Worm (Caenorhabditis elegans) whole organism, young adult: Measurements from ENCODE around the gene R04B5.5.
A peak's percentile ranks its signal among the peaks of the same experiment; 100 is the strongest.

Source experiments
- B0019.2 ChIP-seq: fragments of 200-800 bp; sonication (Bioruptor generic); conservative IDR thresholded peaks from 2 replicates; pipeline ENCODE4 v1.3.6; 2022; ENCODE audit warnings: missing genetic modification reagents, missing genetic modification characterization, missing compliant biosample characterization
- B0336.3 ChIP-seq: fragments of 200-800 bp; sonication (Bioruptor generic); IDR thresholded peaks from 2 replicates; pipeline ENCODE4 v1.3.6; 2022; ENCODE audit warnings: missing genetic modification characterization, missing compliant biosample characterization
- F22D6.2 ChIP-seq: sonication (generic microtip); optimal IDR thresholded peaks from 2 replicates; lab custom pipeline; 2016; ENCODE audit warnings: mild to moderate bottlenecking, missing genetic modification characterization, missing compliant biosample characterization
- F33H1.4 ChIP-seq: fragments of 200-800 bp; sonication (Bioruptor generic); IDR thresholded peaks from 2 replicates; pipeline ENCODE4 v1.3.6; 2022; ENCODE audit warnings: missing genetic modification reagents, missing genetic modification characterization, missing compliant biosample characterization
- F57C9.4 ChIP-seq: sonication (generic microtip); optimal IDR thresholded peaks from 2 replicates; lab custom pipeline; 2017; ENCODE audit warnings: mild to moderate bottlenecking, missing genetic modification characterization, missing compliant biosample characterization
- K11D2.4 ChIP-seq: fragments of 200-800 bp; sonication (Bioruptor generic); IDR thresholded peaks from 2 replicates; pipeline ENCODE4 v1.3.6; 2022; ENCODE audit warnings: missing genetic modification reagents, missing genetic modification characterization, missing compliant biosample characterization
- Y53F4B.3 ChIP-seq: fragments of 200-800 bp; sonication (Bioruptor generic); IDR thresholded peaks from 2 replicates; pipeline ENCODE4 v1.3.6; 2022; ENCODE audit warnings: missing genetic modification reagents, missing genetic modification characterization, missing compliant biosample characterization
- Y95B8A.8 ChIP-seq: fragments of 200-800 bp; sonication (Bioruptor generic); IDR thresholded peaks from 2 replicates; pipeline ENCODE4 v1.3.6; 2022; ENCODE audit warnings: missing genetic modification reagents, missing genetic modification characterization, missing compliant biosample characterization
- ama-1 ChIP-seq, 3 experiments: fragments of 150-350 bp in 1 of 3; sonication (generic microtip) in 2 of 3; optimal IDR thresholded peaks; 2 replicates each; lab custom pipeline; 2014 to 2018; ENCODE audit warnings: missing biosample characterization in 2 of 3, missing genetic modification characterization in 2 of 3, missing genetic modification reagents in 2 of 3
- atf-7 ChIP-seq: sonication (generic microtip); optimal IDR thresholded peaks from 2 replicates; lab custom pipeline; 2017; ENCODE audit warnings: mild to moderate bottlenecking, missing genetic modification characterization, missing compliant biosample characterization
- athp-1 ChIP-seq: sonication (generic microtip); optimal IDR thresholded peaks from 2 replicates; lab custom pipeline; 2017; ENCODE audit warnings: mild to moderate bottlenecking, missing genetic modification characterization, missing compliant biosample characterization
- attf-3 ChIP-seq: fragments of 200-800 bp; sonication (Bioruptor generic); conservative IDR thresholded peaks from 2 replicates; pipeline ENCODE4 v1.3.6; 2022; ENCODE audit warnings: missing genetic modification reagents, missing genetic modification characterization, missing compliant biosample characterization
- ceh-100 ChIP-seq: fragments of 200-800 bp; sonication (Bioruptor generic); IDR thresholded peaks from 2 replicates; pipeline ENCODE4 v1.3.6; 2022; ENCODE audit warnings: missing genetic modification reagents, missing genetic modification characterization, missing compliant biosample characterization
- ceh-40 ChIP-seq: fragments of 200-800 bp; sonication (Bioruptor generic); IDR thresholded peaks from 2 replicates; pipeline ENCODE4 v1.3.6; 2022; ENCODE audit warnings: missing genetic modification characterization, missing compliant biosample characterization
- chd-7 ChIP-seq: sonication (generic microtip); optimal IDR thresholded peaks from 2 replicates; lab custom pipeline; 2016; ENCODE audit warnings: mild to moderate bottlenecking, missing genetic modification characterization, moderate library complexity, missing compliant biosample characterization
- egl-44 ChIP-seq: fragments of 200-800 bp; sonication (Bioruptor generic); IDR thresholded peaks from 2 replicates; pipeline ENCODE4 v1.3.6; 2022; ENCODE audit warnings: missing genetic modification reagents, missing genetic modification characterization, missing compliant biosample characterization
- ekl-4 ChIP-seq: fragments of 200-800 bp; sonication (Bioruptor generic); IDR thresholded peaks from 2 replicates; pipeline ENCODE4 v1.3.6; 2022; ENCODE audit warnings: missing genetic modification reagents, missing genetic modification characterization, missing compliant biosample characterization
- ets-4 ChIP-seq: fragments of 200-800 bp; sonication (Bioruptor generic); optimal IDR thresholded peaks from 2 replicates; lab custom pipeline; 2018; ENCODE audit warnings: mild to moderate bottlenecking, missing genetic modification characterization, missing compliant biosample characterization
- fkh-3 ChIP-seq: sonication (generic microtip); optimal IDR thresholded peaks from 2 replicates; lab custom pipeline; 2016; ENCODE audit warnings: mild to moderate bottlenecking, missing genetic modification characterization, missing compliant biosample characterization
- hlh-12 ChIP-seq: sonication (generic microtip); optimal IDR thresholded peaks from 2 replicates; lab custom pipeline; 2016; ENCODE audit warnings: missing genetic modification characterization, missing compliant biosample characterization
- hlh-26 ChIP-seq: fragments of 200-800 bp; sonication (Bioruptor generic); conservative IDR thresholded peaks from 2 replicates; pipeline ENCODE4 v1.3.6; 2022; ENCODE audit warnings: missing genetic modification reagents, missing genetic modification characterization, missing compliant biosample characterization
- lin-35 ChIP-seq, 3 experiments: fragments of 150-350 bp in 2 of 3; sonication (generic microtip) in 1 of 3; optimal IDR thresholded peaks; 2 replicates each; lab custom pipeline; 2014 to 2018; ENCODE audit warnings: missing biosample characterization in 3 of 3, missing genetic modification characterization in 3 of 3, missing genetic modification reagents in 3 of 3
- lsl-1 ChIP-seq: fragments of 200-800 bp; sonication (Bioruptor generic); optimal IDR thresholded peaks from 2 replicates; lab custom pipeline; 2018; ENCODE audit warnings: mild to moderate bottlenecking, missing genetic modification characterization, moderate library complexity, missing compliant biosample characterization
- madf-3 ChIP-seq: fragments of 200-800 bp; sonication (Bioruptor generic); IDR thresholded peaks from 2 replicates; pipeline ENCODE4 v1.3.6; 2022; ENCODE audit warnings: missing genetic modification reagents, missing genetic modification characterization, missing compliant biosample characterization
- mel-28 ChIP-seq: sonication (generic microtip); optimal IDR thresholded peaks from 2 replicates; lab custom pipeline; 2016; ENCODE audit warnings: borderline replicate concordance, mild to moderate bottlenecking, missing genetic modification characterization, missing compliant biosample characterization
- mes-4 ChIP-seq: sonication (generic microtip); optimal IDR thresholded peaks from 2 replicates; lab custom pipeline; 2016; ENCODE audit warnings: missing genotype, missing genetic modification characterization, missing compliant biosample characterization
- nfya-2 ChIP-seq: fragments of 200-800 bp; sonication (Bioruptor generic); IDR thresholded peaks from 2 replicates; pipeline ENCODE4 v1.3.6; 2022; ENCODE audit warnings: missing genetic modification reagents, missing genetic modification characterization, missing compliant biosample characterization
- nhr-80 ChIP-seq: sonication (generic microtip); optimal IDR thresholded peaks from 2 replicates; lab custom pipeline; 2016; ENCODE audit warnings: missing genetic modification characterization, missing compliant biosample characterization
- repo-1 ChIP-seq: sonication (generic microtip); optimal IDR thresholded peaks from 2 replicates; lab custom pipeline; 2017; ENCODE audit warnings: mild to moderate bottlenecking, missing genetic modification characterization, missing compliant biosample characterization
- sdz-38 ChIP-seq: sonication (generic microtip); optimal IDR thresholded peaks from 2 replicates; lab custom pipeline; 2016; ENCODE audit warnings: missing genotype, missing genetic modification characterization, missing compliant biosample characterization
- sea-2 ChIP-seq: fragments of 200-800 bp; sonication (Bioruptor generic); IDR thresholded peaks from 2 replicates; pipeline ENCODE4 v1.3.6; 2022; ENCODE audit warnings: missing genetic modification characterization, missing compliant biosample characterization
- snpc-1.1 ChIP-seq: sonication (generic microtip); optimal IDR thresholded peaks from 2 replicates; lab custom pipeline; 2017; ENCODE audit warnings: missing genetic modification characterization, mild to moderate bottlenecking, missing compliant biosample characterization, antibody characterized with exemption, moderate library complexity, missing genotype, missing genetic modification reagents; ENCODE audit not compliant: insufficient read depth
- snpc-4 ChIP-seq, 5 experiments: fragments of 150-350 bp in 1 of 5; sonication (generic microtip) in 4 of 5; optimal IDR thresholded peaks; 2 replicates each; lab custom pipeline; 2014 to 2018; ENCODE audit warnings: missing genetic modification characterization in 5 of 5, missing biosample characterization in 3 of 5, antibody characterized with exemption in 2 of 5, mild to moderate bottlenecking in 2 of 5, missing compliant biosample characterization in 2 of 5, missing genotype in 2 of 5, moderate library complexity in 2 of 5, missing genetic modification reagents in 1 of 5
- somi-1 ChIP-seq: fragments of 200-800 bp; sonication (Bioruptor generic); optimal IDR thresholded peaks from 2 replicates; lab custom pipeline; 2018; ENCODE audit warnings: mild to moderate bottlenecking, missing genetic modification characterization, missing compliant biosample characterization
- tlf-1 ChIP-seq: fragments of 200-800 bp; sonication (Bioruptor generic); optimal IDR thresholded peaks from 2 replicates; lab custom pipeline; 2018; ENCODE audit warnings: mild to moderate bottlenecking, missing genetic modification characterization, missing compliant biosample characterization
- zim-3 ChIP-seq: sonication (generic microtip); optimal IDR thresholded peaks from 2 replicates; lab custom pipeline; 2017; ENCODE audit warnings: mild to moderate bottlenecking, missing genetic modification characterization, moderate library complexity, missing compliant biosample characterization
- ztf-25 ChIP-seq: fragments of 200-800 bp; sonication (Bioruptor generic); IDR thresholded peaks from 2 replicates; pipeline ENCODE4 v1.3.6; 2022; ENCODE audit warnings: missing genetic modification reagents, missing genetic modification characterization, missing compliant biosample characterization
- ztf-26 ChIP-seq: sonication (generic microtip); optimal IDR thresholded peaks from 2 replicates; lab custom pipeline; 2017; ENCODE audit warnings: missing genetic modification characterization, missing compliant biosample characterization
- ztf-28 ChIP-seq: fragments of 200-800 bp; sonication (Bioruptor generic); IDR thresholded peaks from 2 replicates; pipeline ENCODE4 v1.3.6; 2022; ENCODE audit warnings: missing genetic modification reagents, missing genetic modification characterization, missing compliant biosample characterization
- ztf-6 ChIP-seq: fragments of 200-800 bp; sonication (Bioruptor generic); IDR thresholded peaks from 2 replicates; pipeline ENCODE4 v1.3.6; 2022; ENCODE audit warnings: missing genetic modification reagents, missing genetic modification characterization, missing compliant biosample characterization

The R04B5.5 gene

DNA sequence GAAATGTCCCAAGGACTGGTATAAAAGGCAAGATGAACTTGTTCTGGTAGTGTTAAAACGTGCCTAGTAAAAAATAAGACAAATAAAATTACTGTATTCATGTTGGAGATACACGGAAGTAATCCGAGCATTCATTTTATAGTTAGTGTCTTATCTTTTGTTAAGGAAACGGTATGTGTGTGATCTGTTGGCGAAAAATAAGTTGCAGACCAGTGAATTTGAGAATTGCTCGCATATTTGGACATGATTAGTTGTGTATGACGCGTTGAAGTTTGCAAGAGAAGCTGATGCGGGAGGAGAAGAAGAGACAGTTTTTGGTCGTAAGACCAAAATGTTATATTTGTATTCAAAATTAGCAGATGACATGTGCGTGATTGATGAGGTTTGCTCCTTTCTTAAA, 14.6 kb downstream of the R04B5.5 start, which contains the start of gene C08B6.14:
Gene C08B6.14 (minus strand): TSS at position 101 of the 400 bp plus-strand sequence.
- no peak for TF ChIP-seq chd-7 (tag; lab: Kevin White, UChicago)
- no peak for TF ChIP-seq attf-3
- no peak for TF ChIP-seq ceh-100 (GFP tag; lab: Robert Waterston, UW)
- TF ChIP-seq F57C9.4 (tag; lab: Kevin White, UChicago): no peak
- no peak for TF ChIP-seq B0336.3 (GFP tag; lab: Robert Waterston, UW)
- no peak for TF ChIP-seq B0019.2
- TF ChIP-seq F33H1.4: no peak
- no peak for TF ChIP-seq sdz-38 (tag; lab: Kevin White, UChicago)
- no peak for TF ChIP-seq ztf-6 (GFP tag; lab: Robert Waterston, UW)
- TF ChIP-seq ztf-28 (GFP tag; lab: Robert Waterston, UW): no peak
- TF ChIP-seq athp-1 (tag; lab: Kevin White, UChicago): no peak
- no peak for TF ChIP-seq nhr-80 (tag; lab: Kevin White, UChicago)
- no peak for TF ChIP-seq Y53F4B.3 (GFP tag; lab: Robert Waterston, UW)

DNA sequence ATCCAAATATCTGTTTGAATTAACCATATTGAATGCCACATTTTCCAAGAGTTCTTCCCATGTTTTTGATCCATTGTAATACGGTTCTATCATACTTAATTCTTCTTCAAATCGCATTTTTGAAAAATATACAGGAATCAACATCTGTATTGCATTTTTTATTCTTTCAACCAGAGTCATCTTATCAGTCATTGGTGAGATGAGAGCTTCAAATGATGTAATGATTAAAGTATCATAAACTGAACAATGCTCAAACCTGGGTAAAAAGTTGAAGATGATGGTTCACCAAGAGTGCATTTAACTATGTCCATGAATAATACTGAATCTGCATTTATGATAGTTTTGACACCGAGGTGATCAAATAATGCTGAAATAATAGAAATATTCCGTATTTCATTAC, 16.5 kb downstream of the R04B5.5 start:
- TF ChIP-seq mes-4 (tag; lab: Kevin White, UChicago): no peak
- TF ChIP-seq nhr-80 (tag; lab: Kevin White, UChicago): peak; percentile 9

DNA sequence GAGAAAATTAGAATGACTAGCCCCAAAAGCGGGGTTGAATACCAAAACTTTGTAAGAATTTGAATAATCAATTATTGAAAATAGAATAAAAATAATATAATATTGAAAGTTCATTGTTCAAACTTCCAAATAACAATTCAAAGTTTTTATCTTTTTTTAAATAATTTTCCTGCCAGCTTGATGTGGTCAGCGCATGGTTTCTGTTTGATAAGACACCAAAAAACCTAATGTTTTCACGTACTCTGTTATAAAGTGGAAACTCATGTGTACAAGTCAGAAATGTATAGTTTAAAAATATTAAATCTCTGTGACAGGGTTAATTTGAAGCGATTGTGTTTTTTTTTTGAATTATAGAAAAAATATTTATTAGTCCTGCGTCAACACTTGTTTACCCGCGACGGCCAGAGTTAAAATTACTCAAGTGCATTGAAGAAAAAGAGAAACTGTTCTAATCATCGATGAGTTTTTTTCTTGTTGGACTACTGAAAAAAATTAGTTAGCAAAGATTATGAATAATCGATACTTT, 17.6 kb downstream of the R04B5.5 start, which contains the start of gene ugt-17:
Gene ugt-17 (minus strand): TSS at position 180 of the 526 bp plus-strand sequence.
- TF ChIP-seq ekl-4 (GFP tag; lab: Robert Waterston, UW): no peak
- no peak for TF ChIP-seq snpc-4 (GFP tag; optimal IDR thresholded peaks at IDR 0.05; lab: Kevin White, UChicago)
- TF ChIP-seq snpc-4 (tag; optimal IDR thresholded peaks at IDR 0.05; lab: Kevin White, UChicago): peak in 1 of 4 experiments; percentile 8
- no peak for TF ChIP-seq sea-2 (GFP tag; lab: Robert Waterston, UW)
- peak; percentile 74 for TF ChIP-seq nhr-80 (tag; lab: Kevin White, UChicago)

DNA sequence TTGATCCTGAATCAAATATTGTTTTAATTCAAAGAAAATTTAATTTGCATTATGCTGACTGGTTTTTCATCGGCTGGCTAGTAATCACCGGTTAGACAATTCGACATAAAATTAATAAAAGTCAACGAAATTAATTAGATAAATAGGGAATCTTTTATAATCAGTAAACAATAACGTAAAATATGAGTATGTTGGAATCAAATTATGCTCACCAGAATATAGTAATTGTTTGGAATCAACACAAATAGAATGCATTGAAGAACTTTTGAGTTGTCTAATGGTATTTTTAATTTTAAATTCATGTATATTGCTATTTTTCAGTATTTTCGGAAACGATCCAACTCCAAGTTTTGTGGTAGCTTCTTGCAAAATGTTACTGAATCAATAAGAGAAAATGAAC, 18.1 kb downstream of the R04B5.5 start, which contains the start of gene C08B6.2:
Gene C08B6.2 (plus strand): TSS at position 301 of the 400 bp plus-strand sequence.
- TF ChIP-seq fkh-3 (tag; lab: Kevin White, UChicago) (no peak), K11D2.4 (no peak), Y53F4B.3 (GFP tag; lab: Robert Waterston, UW) (no peak), egl-44 (GFP tag; lab: Robert Waterston, UW) (no peak)

DNA sequence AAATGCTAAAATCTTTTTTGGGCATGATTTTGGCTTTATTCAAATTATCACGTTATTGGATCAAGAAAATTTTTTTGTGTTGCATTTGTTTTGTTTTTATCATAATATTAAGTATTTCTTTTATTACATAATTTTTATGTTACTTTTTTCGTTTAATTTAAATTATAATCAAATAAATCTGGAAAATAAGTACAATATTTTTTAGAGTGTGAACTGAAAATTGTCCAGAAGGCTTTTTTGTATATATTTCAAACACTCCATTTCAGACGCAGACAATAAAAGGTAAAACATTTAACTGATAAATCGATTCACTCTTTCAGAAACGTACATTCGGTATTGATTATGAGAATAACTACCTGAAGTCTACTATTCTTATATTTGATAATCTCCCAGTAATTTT, 20.0 kb downstream of the R04B5.5 start, which contains the start of gene C08B6.11:
Gene C08B6.11 (plus strand): TSS at position 301 of the 400 bp plus-strand sequence.
- TF ChIP-seq ama-1 (optimal IDR thresholded peaks at IDR 0.05; lab: Kevin White, UChicago) (no peak), ama-1 (GFP tag; optimal IDR thresholded peaks at IDR 0.05; lab: Kevin White, UChicago) (no peak), atf-7 (tag; lab: Kevin White, UChicago) (no peak), snpc-1.1 (tag; lab: Kevin White, UChicago) (no peak)

DNA sequence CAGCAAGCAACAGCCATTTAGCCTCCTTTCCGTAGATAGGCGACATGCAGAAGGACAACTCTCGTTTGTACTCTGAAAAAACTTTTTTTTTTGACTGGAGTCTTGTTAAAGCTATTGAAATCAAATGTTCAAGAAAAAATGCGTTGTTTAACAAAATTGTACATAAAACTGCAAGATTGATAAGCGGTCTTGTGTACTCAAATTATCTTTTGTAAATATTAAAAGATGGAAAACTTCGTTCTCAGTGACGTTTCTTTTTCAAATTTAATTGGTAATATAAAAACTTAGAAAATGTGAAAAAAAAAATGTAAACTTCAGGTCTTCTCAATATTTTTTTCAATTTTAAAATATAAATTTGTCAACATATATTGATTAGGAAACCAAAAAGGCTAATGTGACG, 23.8 kb downstream of the R04B5.5 start:
- TF ChIP-seq madf-3 (GFP tag; lab: Robert Waterston, UW) (no peak), ceh-40 (GFP tag; lab: Robert Waterston, UW) (no peak), zim-3 (tag; lab: Kevin White, UChicago) (no peak), tlf-1 (GFP tag; lab: Kevin White, UChicago) (no peak), ets-4 (GFP tag; lab: Kevin White, UChicago) (no peak), repo-1 (tag; lab: Kevin White, UChicago) (no peak), hlh-26 (no peak), Y95B8A.8 (GFP tag; lab: Robert Waterston, UW) (no peak), lin-35 (GFP tag; optimal IDR thresholded peaks at IDR 0.05; lab: Kevin White, UChicago) (no peak), mel-28 (no peak), ztf-26 (tag; lab: Kevin White, UChicago) (no peak), lsl-1 (GFP tag; lab: Kevin White, UChicago) (no peak), somi-1 (GFP tag; lab: Kevin White, UChicago) (no peak), hlh-12 (no peak), nfya-2 (GFP tag; lab: Robert Waterston, UW) (no peak), F22D6.2 (no peak), ztf-25 (GFP tag; lab: Robert Waterston, UW) (no peak)
- TF ChIP-seq, all 124 proteins: peak for 0
